Fruit fly (Drosophila melanogaster) Kc167 (cell line): ENCODE data around the gene Ipk2.

ENCODE experiments used
- Myc ChIP-seq: fragments of >200 bp; optimal IDR thresholded peaks from 2 replicates; lab custom pipeline; 2017; ENCODE audit warnings: missing external identifiers
- Sin3A ChIP-seq: fragments of >200 bp; optimal IDR thresholded peaks from 2 replicates; lab custom pipeline; 2018; ENCODE audit warnings: missing external identifiers
- h ChIP-seq: fragments of >200 bp; optimal IDR thresholded peaks from 3 replicates; lab custom pipeline; 2018; ENCODE audit warnings: missing external identifiers
- insv ChIP-seq: fragments of >200 bp; optimal IDR thresholded peaks from 3 replicates; lab custom pipeline; 2018; ENCODE audit warnings: missing external identifiers
- psq ChIP-seq: fragments of >200 bp; optimal IDR thresholded peaks from 2 replicates; lab custom pipeline; 2017; ENCODE audit warnings: missing external identifiers
- ttk ChIP-seq: sonication (Bioruptor generic); optimal IDR thresholded peaks from 2 replicates; lab custom pipeline; 2017; ENCODE audit warnings: missing external identifiers

Ipk2 gene

dm6 chr2L:533734-534133, 40.3 kb downstream of the Ipk2 start:
- TF ChIP-seq Myc = no peak

- TF ChIP-seq h (lab: Kevin White, UChicago) (no peak), insv (no peak), Myc (no peak), Sin3A (no peak), psq (lab: Kevin White, UChicago) (no peak), ttk (lab: Kevin White, UChicago) (no peak)
Measured at dm6 chr2L:530245-530644, 43.8 kb downstream of the Ipk2 start.

dm6 chr2L:527689-528088, 46.4 kb downstream of the Ipk2 start:
- TF ChIP-seq insv = no peak
- no peak for TF ChIP-seq Sin3A

dm6 chr2L:526924-527307, 47.1 kb downstream of the Ipk2 start:
- TF ChIP-seq psq (lab: Kevin White, UChicago) (no peak), h (lab: Kevin White, UChicago) (no peak), ttk (lab: Kevin White, UChicago) (no peak), Myc (no peak), Sin3A (no peak), insv (no peak)

dm6 chr2L:526192-526923, 47.7 kb downstream of the Ipk2 start:
- TF ChIP-seq psq (lab: Kevin White, UChicago) (no peak), Myc (no peak), h (lab: Kevin White, UChicago) (no peak), Sin3A (no peak), insv (no peak), ttk (lab: Kevin White, UChicago) (no peak)

dm6 chr2L:525547-526180, 48.4 kb downstream of the Ipk2 start:
- TF ChIP-seq Myc = no peak
- TF ChIP-seq insv = no peak
- TF ChIP-seq h (lab: Kevin White, UChicago) = no peak
- no peak for TF ChIP-seq ttk (lab: Kevin White, UChicago)
- no peak for TF ChIP-seq Sin3A
- no peak for TF ChIP-seq psq (lab: Kevin White, UChicago)

dm6 chr2L:524515-524920, 49.5 kb downstream of the Ipk2 start:
- TF ChIP-seq ttk (lab: Kevin White, UChicago) (no peak), psq (lab: Kevin White, UChicago) (no peak), Myc (no peak), Sin3A (no peak), insv (no peak), h (lab: Kevin White, UChicago) (no peak)

- no peak for TF ChIP-seq insv
- no peak for TF ChIP-seq psq (lab: Kevin White, UChicago)
- TF ChIP-seq Myc = no peak
- TF ChIP-seq h (lab: Kevin White, UChicago) = no peak
- TF ChIP-seq ttk (lab: Kevin White, UChicago) = no peak
- TF ChIP-seq Sin3A = no peak
Measured at dm6 chr2L:523165-523835, 50.8 kb downstream of the Ipk2 start.
